Worm (Caenorhabditis elegans): ENCODE data around the gene srj-53.

Gene srj-53

DNA sequence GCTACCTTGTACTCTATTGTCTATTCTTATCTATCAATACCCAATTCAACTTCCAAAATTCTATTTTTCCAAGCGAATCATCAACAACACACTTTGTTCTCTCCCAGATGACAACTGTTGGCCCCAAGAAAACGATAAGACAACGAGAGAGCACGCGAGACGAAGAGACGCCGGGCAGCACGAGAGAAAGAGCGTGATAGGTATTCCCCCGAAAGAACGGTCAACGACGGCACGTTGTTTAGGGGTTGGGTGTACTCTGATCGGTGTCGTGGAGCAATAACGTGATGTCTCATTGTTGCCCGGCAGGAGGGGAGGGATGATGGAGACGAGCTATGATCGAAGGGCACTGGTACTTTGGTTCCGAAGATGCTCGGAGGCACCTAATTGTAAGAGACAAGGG, 36.8 kb upstream of the srj-53 start (continued):
- TF ChIP-seq nhr-12 (tag; optimal IDR thresholded peaks at IDR 0.05): no peak
- TF ChIP-seq skn-1 (tag; optimal IDR thresholded peaks at IDR 0.05): no peak
- peak; percentile 94 for TF ChIP-seq Y55F3AM.14 (GFP tag; optimal IDR thresholded peaks at IDR 0.05)
- TF ChIP-seq lsy-2 (tag; optimal IDR thresholded peaks at IDR 0.05): peak in 1 of 2 experiments; percentile 80
- peak; percentile 33 for TF ChIP-seq lin-13 (GFP tag; optimal IDR thresholded peaks at IDR 0.05)
- TF ChIP-seq C34F6.9 (tag; optimal IDR thresholded peaks at IDR 0.05): peak; percentile 51
- no peak for TF ChIP-seq ztf-11 (tag; optimal IDR thresholded peaks at IDR 0.05)
- peak; percentile 83 for TF ChIP-seq fos-1 (tag; optimal IDR thresholded peaks at IDR 0.05)
- TF ChIP-seq mab-5 (tag; optimal IDR thresholded peaks at IDR 0.05): peak; percentile 62
- TF ChIP-seq unc-39 (tag; optimal IDR thresholded peaks at IDR 0.05): no peak
- TF ChIP-seq crh-2 (tag; optimal IDR thresholded peaks at IDR 0.05): peak; percentile 94
- no peak for TF ChIP-seq unc-55 (GFP tag; optimal IDR thresholded peaks at IDR 0.05)
- TF ChIP-seq nhr-25 (tag; optimal IDR thresholded peaks at IDR 0.05): peak; percentile 85

DNA sequence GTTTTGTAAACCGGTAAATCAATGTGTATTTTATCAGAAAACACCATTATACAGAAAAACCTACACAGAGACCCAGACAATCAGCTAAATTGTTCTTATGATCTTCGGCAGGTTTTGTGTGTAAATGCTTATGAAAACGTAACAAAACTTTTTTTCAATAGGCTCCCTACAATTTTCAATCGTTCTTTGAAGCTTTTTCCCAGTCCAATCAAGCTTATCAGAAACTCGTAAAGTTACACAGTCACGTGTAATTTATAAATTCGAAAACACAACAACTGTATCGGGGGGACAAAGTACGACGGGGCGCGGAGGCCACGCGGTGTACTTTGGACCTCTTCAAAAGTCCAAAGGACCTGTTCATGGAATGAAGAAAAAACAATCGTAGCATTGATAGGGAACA, 35.7 kb upstream of the srj-53 start:
- no peak for TF ChIP-seq ceh-82 (tag; optimal IDR thresholded peaks at IDR 0.05)
- TF ChIP-seq fos-1 (tag; optimal IDR thresholded peaks at IDR 0.05): peak; percentile 20
- TF ChIP-seq blmp-1 (tag; optimal IDR thresholded peaks at IDR 0.05; ENCODE audit: insufficient read depth): peak; percentile 41
- TF ChIP-seq mdl-1 (tag; optimal IDR thresholded peaks at IDR 0.05): peak in 1 of 2 experiments; percentile 60
- peak; percentile 73 for TF ChIP-seq sma-3 (GFP tag; optimal IDR thresholded peaks at IDR 0.05)
- TF ChIP-seq ZK546.5 (tag; optimal IDR thresholded peaks at IDR 0.05): no peak
- TF ChIP-seq lsy-2 (tag; optimal IDR thresholded peaks at IDR 0.05): peak in 1 of 2 experiments; percentile 62
- TF ChIP-seq ztf-1 (GFP tag; conservative IDR thresholded peaks at IDR 0.05): no peak
- TF ChIP-seq nhr-6 (tag; optimal IDR thresholded peaks at IDR 0.05): no peak
- TF ChIP-seq nhr-12 (tag; optimal IDR thresholded peaks at IDR 0.05): no peak
- no peak for TF ChIP-seq nhr-11 (tag; optimal IDR thresholded peaks at IDR 0.05)
- no peak for TF ChIP-seq lin-13 (GFP tag; optimal IDR thresholded peaks at IDR 0.05)
- TF ChIP-seq R02D3.7 (tag; optimal IDR thresholded peaks at IDR 0.05): no peak
- peak; percentile 30 for TF ChIP-seq C34F6.9 (tag; optimal IDR thresholded peaks at IDR 0.05)
- TF ChIP-seq sma-9 (GFP tag; optimal IDR thresholded peaks at IDR 0.05): peak; percentile 81
- no peak for TF ChIP-seq sma-9 (tag; optimal IDR thresholded peaks at IDR 0.05)
- TF ChIP-seq unc-39 (tag; optimal IDR thresholded peaks at IDR 0.05): no peak
- peak; percentile 82 for TF ChIP-seq crh-2 (tag; optimal IDR thresholded peaks at IDR 0.05)
- TF ChIP-seq alr-1 (tag; optimal IDR thresholded peaks at IDR 0.05): no peak
- no peak for TF ChIP-seq ceh-16 (tag; optimal IDR thresholded peaks at IDR 0.05)
- TF ChIP-seq gmeb-1 (tag; optimal IDR thresholded peaks at IDR 0.05): no peak
- peak; percentile 63 for TF ChIP-seq ama-1 (optimal IDR thresholded peaks at IDR 0.05)
- no peak for TF ChIP-seq nhr-77 (tag; optimal IDR thresholded peaks at IDR 0.05)
- TF ChIP-seq nhr-129 (tag; optimal IDR thresholded peaks at IDR 0.05): peak; percentile 82
- TF ChIP-seq mab-5 (tag; optimal IDR thresholded peaks at IDR 0.05): no peak
- TF ChIP-seq sem-4 (tag; optimal IDR thresholded peaks at IDR 0.05): no peak
- peak; percentile 67 for TF ChIP-seq nhr-25 (tag; optimal IDR thresholded peaks at IDR 0.05)
- no peak for TF ChIP-seq skn-1 (tag; optimal IDR thresholded peaks at IDR 0.05)
- TF ChIP-seq nhr-21 (tag; optimal IDR thresholded peaks at IDR 0.05): peak; percentile 88
- TF ChIP-seq F13H6.1 (tag; optimal IDR thresholded peaks at IDR 0.05): peak; percentile 52
- no peak for TF ChIP-seq unc-55 (GFP tag; optimal IDR thresholded peaks at IDR 0.05)
- no peak for TF ChIP-seq lin-39 (tag; optimal IDR thresholded peaks at IDR 0.05)
- no peak for TF ChIP-seq ztf-4 (tag; optimal IDR thresholded peaks at IDR 0.05)
- TF ChIP-seq nhr-237 (tag; optimal IDR thresholded peaks at IDR 0.05): no peak
- TF ChIP-seq Y55F3AM.14 (GFP tag; optimal IDR thresholded peaks at IDR 0.05): peak; percentile 92
- no peak for TF ChIP-seq zag-1 (tag; optimal IDR thresholded peaks at IDR 0.05)
- no peak for TF ChIP-seq nhr-23 (tag; optimal IDR thresholded peaks at IDR 0.05)
- TF ChIP-seq aly-2 (tag; optimal IDR thresholded peaks at IDR 0.05): no peak
- TF ChIP-seq elt-3 (tag; optimal IDR thresholded peaks at IDR 0.05): no peak

DNA sequence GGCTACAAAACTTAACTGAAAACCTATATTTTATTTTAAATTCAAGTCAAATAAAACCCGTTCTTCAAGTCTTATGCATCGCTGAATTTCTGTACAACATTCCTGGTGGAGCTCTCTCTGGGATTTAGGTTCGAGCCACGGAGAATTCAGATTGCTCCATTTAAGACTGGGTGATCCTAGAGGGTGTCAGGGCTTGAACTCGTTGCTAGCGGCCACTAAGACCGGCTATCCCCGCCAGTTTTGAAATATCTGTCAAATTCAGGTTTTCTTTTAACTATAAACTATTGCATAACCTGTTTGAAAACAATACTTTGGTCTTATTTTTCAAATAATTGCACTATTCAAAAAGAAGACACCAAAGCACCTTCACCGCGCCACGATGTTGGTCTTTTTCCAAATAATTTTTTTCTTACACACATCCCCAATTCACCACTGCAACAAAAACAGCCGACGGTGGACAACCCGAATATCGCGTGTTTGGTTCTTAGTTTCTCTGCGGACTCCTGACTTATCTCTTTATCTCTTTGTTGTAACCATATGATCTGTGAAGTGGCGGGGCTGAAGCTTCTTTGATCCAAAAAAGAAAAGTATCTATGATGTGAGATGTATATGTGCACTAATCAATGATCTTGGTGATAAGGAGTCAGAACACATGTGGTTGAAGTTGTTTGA, 34.4 kb upstream of the srj-53 start:
- TF ChIP-seq egl-27 (tag; optimal IDR thresholded peaks at IDR 0.05) (no peak), mab-5 (tag; optimal IDR thresholded peaks at IDR 0.05) (peak; percentile 56), sma-3 (GFP tag; optimal IDR thresholded peaks at IDR 0.05) (peak; percentile 3), lin-13 (GFP tag; optimal IDR thresholded peaks at IDR 0.05) (peak; percentile 42), crh-2 (tag; optimal IDR thresholded peaks at IDR 0.05) (peak; percentile 65), ztf-4 (tag; optimal IDR thresholded peaks at IDR 0.05) (peak; percentile 61), lsy-2 (tag; optimal IDR thresholded peaks at IDR 0.05) (peak in 1 of 2 experiments; percentile 61), nhr-129 (tag; optimal IDR thresholded peaks at IDR 0.05) (peak; percentile 89), F13H6.1 (tag; optimal IDR thresholded peaks at IDR 0.05) (peak; percentile 76), sem-4 (tag; optimal IDR thresholded peaks at IDR 0.05) (peak; percentile 21), ama-1 (optimal IDR thresholded peaks at IDR 0.05) (peak; percentile 74), elt-1 (tag; optimal IDR thresholded peaks at IDR 0.05) (no peak), lin-39 (tag; optimal IDR thresholded peaks at IDR 0.05) (no peak), mdl-1 (tag; optimal IDR thresholded peaks at IDR 0.05) (peak in 1 of 2 experiments; percentile 4), sma-9 (GFP tag; optimal IDR thresholded peaks at IDR 0.05) (peak; percentile 88), sma-9 (tag; optimal IDR thresholded peaks at IDR 0.05) (no peak), ZK546.5 (tag; optimal IDR thresholded peaks at IDR 0.05) (no peak), C34F6.9 (tag; optimal IDR thresholded peaks at IDR 0.05) (peak; percentile 10), Y55F3AM.14 (GFP tag; optimal IDR thresholded peaks at IDR 0.05) (peak; percentile 79), nhr-6 (tag; optimal IDR thresholded peaks at IDR 0.05) (peak; percentile 49), nhr-12 (tag; optimal IDR thresholded peaks at IDR 0.05) (no peak), nhr-21 (tag; optimal IDR thresholded peaks at IDR 0.05) (peak; percentile 82)

Data from whole organism, L2 larva.